Fruit fly (Drosophila melanogaster) whole organism, prepupa: ENCODE measurements around the gene Unr.
A peak's percentile ranks its signal among the peaks of the same experiment; 100 is the strongest.

Experiments used
- Blimp-1 ChIP-seq: fragments of 200-800 bp; sonication (Bioruptor generic); optimal IDR thresholded peaks from 3 replicates; lab custom pipeline; 2017; ENCODE audit warnings: missing biosample characterization, missing genetic modification characterization, mild to moderate bottlenecking, moderate library complexity, missing genetic modification reagents
- CG10631 ChIP-seq: fragments of 200-800 bp; sonication (Bioruptor generic); optimal IDR thresholded peaks from 2 replicates; lab custom pipeline; 2016; ENCODE audit warnings: missing biosample characterization, missing genetic modification characterization
- CG10669 ChIP-seq: fragments of 200-800 bp; sonication (Bioruptor generic); optimal IDR thresholded peaks from 3 replicates; lab custom pipeline; 2018; ENCODE audit warnings: missing biosample characterization, mild to moderate bottlenecking, missing genetic modification characterization, moderate library complexity
- CG11762 ChIP-seq: fragments of 200-800 bp; sonication (Bioruptor generic); optimal IDR thresholded peaks from 3 replicates; lab custom pipeline; 2016; ENCODE audit warnings: missing biosample characterization, missing genetic modification characterization; ENCODE audit not compliant: insufficient read depth
- CG11902 ChIP-seq: fragments of 200-800 bp; sonication (Bioruptor generic); optimal IDR thresholded peaks from 3 replicates; lab custom pipeline; 2016; ENCODE audit warnings: missing biosample characterization, missing genetic modification characterization
- CG15336 ChIP-seq: fragments of 200-800 bp; sonication (Bioruptor generic); IDR thresholded peaks from 2 replicates; pipeline ENCODE4 v1.3.6; 2022; ENCODE audit warnings: missing biosample characterization, missing genetic modification characterization
- CG1621 ChIP-seq: fragments of 200-800 bp; sonication (Bioruptor generic); optimal IDR thresholded peaks from 3 replicates; lab custom pipeline; 2018; ENCODE audit warnings: missing biosample characterization, mild to moderate bottlenecking, missing genetic modification characterization
- CG31627 ChIP-seq: fragments of 200-800 bp; sonication (Bioruptor generic); optimal IDR thresholded peaks from 3 replicates; lab custom pipeline; 2016; ENCODE audit warnings: missing biosample characterization, missing genetic modification characterization
- CG32006 ChIP-seq: fragments of 200-800 bp; sonication (Bioruptor generic); optimal IDR thresholded peaks from 3 replicates; lab custom pipeline; 2017; ENCODE audit warnings: missing biosample characterization, mild to moderate bottlenecking, missing genetic modification characterization
- CG34406 ChIP-seq: fragments of 200-800 bp; sonication (Bioruptor generic); optimal IDR thresholded peaks from 3 replicates; lab custom pipeline; 2016; ENCODE audit warnings: missing biosample characterization, missing genetic modification characterization
- CG3919 ChIP-seq: fragments of 200-800 bp; sonication (Bioruptor generic); optimal IDR thresholded peaks from 3 replicates; lab custom pipeline; 2016; ENCODE audit warnings: missing biosample characterization, missing genetic modification characterization
- CG6163 ChIP-seq: fragments of 200-800 bp; sonication (Bioruptor generic); IDR thresholded peaks from 3 replicates; pipeline ENCODE4 v1.3.6; 2022; ENCODE audit warnings: missing biosample characterization, missing genetic modification characterization
- CG6276 ChIP-seq: fragments of 200-800 bp; sonication (Bioruptor generic); optimal IDR thresholded peaks from 2 replicates; lab custom pipeline; 2017; ENCODE audit warnings: missing biosample characterization, mild to moderate bottlenecking, missing genetic modification characterization
- CG6792 ChIP-seq: fragments of 200-800 bp; sonication (Bioruptor generic); optimal IDR thresholded peaks from 3 replicates; lab custom pipeline; 2016; ENCODE audit warnings: missing biosample characterization, missing genetic modification characterization
- CG6808 ChIP-seq: fragments of 200-800 bp; sonication (Bioruptor generic); optimal IDR thresholded peaks from 3 replicates; lab custom pipeline; 2017; ENCODE audit warnings: missing biosample characterization, missing genetic modification characterization, mild to moderate bottlenecking, moderate library complexity, missing genetic modification reagents
- CG6854 ChIP-seq: fragments of 200-800 bp; sonication (Bioruptor generic); optimal IDR thresholded peaks from 2 replicates; lab custom pipeline; 2017; ENCODE audit warnings: missing biosample characterization, mild to moderate bottlenecking, missing genetic modification characterization
- CG8119 ChIP-seq: fragments of 200-800 bp; sonication (Bioruptor generic); IDR thresholded peaks from 3 replicates; pipeline ENCODE4 v1.3.6; 2022; ENCODE audit warnings: missing biosample characterization, missing genetic modification characterization
- Eip93F ChIP-seq: fragments of 200-800 bp; sonication (Bioruptor generic); optimal IDR thresholded peaks from 2 replicates; lab custom pipeline; 2016; ENCODE audit warnings: missing biosample characterization, mild to moderate bottlenecking, missing genetic modification characterization
- Ets21C ChIP-seq: fragments of 200-800 bp; sonication (Bioruptor generic); optimal IDR thresholded peaks from 3 replicates; lab custom pipeline; 2016; ENCODE audit warnings: missing biosample characterization, missing genetic modification characterization
- Ets96B ChIP-seq: fragments of 200-800 bp; optimal IDR thresholded peaks from 2 replicates; lab custom pipeline; 2019; ENCODE audit warnings: missing biosample characterization, mild to moderate bottlenecking, missing genetic modification characterization, moderate library complexity
- Gug ChIP-seq: fragments of 200-800 bp; sonication (Bioruptor generic); IDR thresholded peaks from 2 replicates; pipeline ENCODE4 v1.3.6; 2022; ENCODE audit warnings: missing biosample characterization, missing genetic modification characterization
- Hr39 ChIP-seq: fragments of 200-800 bp; sonication (Bioruptor generic); optimal IDR thresholded peaks from 2 replicates; lab custom pipeline; 2016; ENCODE audit warnings: missing biosample characterization, missing genetic modification characterization
- Lpt ChIP-seq: fragments of 200-800 bp; sonication (Bioruptor generic); optimal IDR thresholded peaks from 3 replicates; lab custom pipeline; 2016; ENCODE audit warnings: missing biosample characterization, missing genetic modification characterization
- Met ChIP-seq: fragments of 200-800 bp; sonication (Bioruptor generic); optimal IDR thresholded peaks from 3 replicates; lab custom pipeline; 2016; ENCODE audit warnings: missing biosample characterization, missing genetic modification characterization
- Smox ChIP-seq: fragments of 200-800 bp; sonication (Bioruptor generic); optimal IDR thresholded peaks from 3 replicates; lab custom pipeline; 2016; ENCODE audit warnings: missing biosample characterization, missing genetic modification characterization
- Sox14 ChIP-seq: fragments of 200-800 bp; sonication (Bioruptor generic); optimal IDR thresholded peaks from 3 replicates; lab custom pipeline; 2016; ENCODE audit warnings: missing biosample characterization, missing genetic modification characterization
- Sox15 ChIP-seq: fragments of 200-800 bp; sonication (Bioruptor generic); optimal IDR thresholded peaks from 3 replicates; lab custom pipeline; 2016; ENCODE audit warnings: missing biosample characterization, missing genetic modification characterization
- achi ChIP-seq: fragments of 200-800 bp; sonication (Bioruptor generic); optimal IDR thresholded peaks from 3 replicates; lab custom pipeline; 2016; ENCODE audit warnings: missing biosample characterization, missing genetic modification characterization
- acj6 ChIP-seq: fragments of 200-800 bp; sonication (Bioruptor generic); optimal IDR thresholded peaks from 3 replicates; lab custom pipeline; 2016; ENCODE audit warnings: missing biosample characterization, missing genetic modification characterization
- cyc ChIP-seq: fragments of 200-800 bp; sonication (Bioruptor generic); optimal IDR thresholded peaks from 3 replicates; lab custom pipeline; 2016; ENCODE audit warnings: missing biosample characterization, missing genetic modification characterization
- dac ChIP-seq: fragments of 200-800 bp; sonication (Bioruptor generic); optimal IDR thresholded peaks from 2 replicates; lab custom pipeline; 2017; ENCODE audit warnings: missing biosample characterization, mild to moderate bottlenecking, missing genetic modification characterization
- dsx ChIP-seq: fragments of 200-800 bp; optimal IDR thresholded peaks from 3 replicates; lab custom pipeline; 2019; ENCODE audit warnings: missing biosample characterization, mild to moderate bottlenecking, missing genetic modification characterization, moderate library complexity; ENCODE audit not compliant: poor library complexity, severe bottlenecking
- eg ChIP-seq: fragments of 200-800 bp; sonication (Bioruptor generic); IDR thresholded peaks from 3 replicates; pipeline ENCODE4 v1.3.6; 2022; ENCODE audit warnings: missing biosample characterization, missing genetic modification characterization
- esn ChIP-seq: fragments of 200-800 bp; sonication (Bioruptor generic); optimal IDR thresholded peaks from 2 replicates; lab custom pipeline; 2016; ENCODE audit warnings: missing biosample characterization, mild to moderate bottlenecking, missing genetic modification characterization, moderate library complexity
- fd85E ChIP-seq: fragments of 200-800 bp; sonication (Bioruptor generic); optimal IDR thresholded peaks from 3 replicates; lab custom pipeline; 2016; ENCODE audit warnings: missing biosample characterization, missing genetic modification characterization
- lz ChIP-seq: fragments of 200-800 bp; sonication (Bioruptor generic); optimal IDR thresholded peaks from 3 replicates; lab custom pipeline; 2016; ENCODE audit warnings: missing biosample characterization, missing genetic modification characterization
- net ChIP-seq: fragments of 200-800 bp; sonication (Bioruptor generic); optimal IDR thresholded peaks from 3 replicates; lab custom pipeline; 2016; ENCODE audit warnings: missing biosample characterization, missing genetic modification characterization
- salr ChIP-seq, 2 experiments: fragments of 200-800 bp; sonication (Bioruptor generic); optimal IDR thresholded peaks; 3 replicates each; lab custom pipeline; 2016 to 2018; ENCODE audit warnings: missing biosample characterization in 2 of 2, missing genetic modification characterization in 2 of 2, mild to moderate bottlenecking in 1 of 2
- spab ChIP-seq: fragments of 200-800 bp; sonication (Bioruptor generic); optimal IDR thresholded peaks from 2 replicates; lab custom pipeline; 2017; ENCODE audit warnings: missing biosample characterization, mild to moderate bottlenecking, missing genetic modification characterization, missing genetic modification reagents
- ss ChIP-seq, 2 experiments: fragments of 200-800 bp; sonication (Bioruptor generic); optimal IDR thresholded peaks; 2 replicates in 1 of 2; 3 replicates in 1 of 2; lab custom pipeline; 2017 to 2018; ENCODE audit warnings: mild to moderate bottlenecking in 2 of 2, missing biosample characterization in 2 of 2, missing genetic modification characterization in 2 of 2, moderate library complexity in 1 of 2
- vri ChIP-seq: fragments of 200-800 bp; sonication (Bioruptor generic); optimal IDR thresholded peaks from 3 replicates; lab custom pipeline; 2016; ENCODE audit warnings: missing biosample characterization, mild to moderate bottlenecking, missing genetic modification characterization

Unr gene

dm6 chr3L:8458767-8459614 is 16.8 kb upstream of the Unr start (continued):
- TF ChIP-seq CG32006 (GFP tag; lab: Kevin White, UChicago) (peak; percentile 75), Sox15 (GFP tag; lab: Kevin White, UChicago) (peak; percentile 20), CG10631 (peak; percentile 61), cyc (GFP tag; lab: Kevin White, UChicago) (peak; percentile 30), ss (GFP tag; optimal IDR thresholded peaks at IDR 0.05; lab: Kevin White, UChicago) (peak in 1 of 2 experiments; percentile 34), vri (GFP tag; lab: Kevin White, UChicago) (peak; percentile 5), Ets21C (GFP tag; lab: Kevin White, UChicago) (peak; percentile 10), Hr39 (GFP tag; lab: Kevin White, UChicago) (peak; percentile 50), fd85E (GFP tag; lab: Kevin White, UChicago) (no peak), spab (GFP tag; lab: Kevin White, UChicago) (peak; percentile 67), CG11902 (GFP tag; lab: Kevin White, UChicago) (peak; percentile 9), CG31627 (GFP tag; lab: Kevin White, UChicago) (peak; percentile 40), Smox (GFP tag; lab: Kevin White, UChicago) (peak; percentile 58), Lpt (GFP tag; lab: Kevin White, UChicago) (peak; percentile 19), net (GFP tag; lab: Kevin White, UChicago) (peak; percentile 68), Met (GFP tag; lab: Kevin White, UChicago) (peak; percentile 70), Ets96B (tag; lab: Kevin White, UChicago) (peak; percentile 65), CG8119 (GFP tag; lab: Robert Waterston, UW) (peak; percentile 70), CG6163 (GFP tag; lab: Robert Waterston, UW) (no peak), CG3919 (GFP tag; lab: Kevin White, UChicago) (peak; percentile 78), Eip93F (GFP tag; lab: Kevin White, UChicago) (no peak), eg (peak; percentile 19; the same call in 1 of the 3 replicates), CG10669 (GFP tag; lab: Kevin White, UChicago) (peak; percentile 69), CG15336 (GFP tag; lab: Robert Waterston, UW) (peak; percentile 61), CG1621 (tag; lab: Kevin White, UChicago) (no peak), dac (GFP tag; lab: Kevin White, UChicago) (peak; percentile 3)

dm6 chr3L:8457866-8458766 is 15.9 kb upstream of the Unr start:
- TF ChIP-seq Gug (GFP tag; lab: Robert Waterston, UW) (peak; percentile 99), CG10669 (GFP tag; lab: Kevin White, UChicago) (peak; percentile 95), Eip93F (GFP tag; lab: Kevin White, UChicago) (peak; percentile 9), CG1621 (tag; lab: Kevin White, UChicago) (peak; percentile 89), Sox15 (GFP tag; lab: Kevin White, UChicago) (peak; percentile 84), Sox14 (GFP tag; lab: Kevin White, UChicago) (peak; percentile 93), Ets21C (GFP tag; lab: Kevin White, UChicago) (peak; percentile 75), eg (peak; percentile 97), Blimp-1 (peak; percentile 48), achi (GFP tag; lab: Kevin White, UChicago) (peak; percentile 94), CG6854 (GFP tag; lab: Kevin White, UChicago) (peak; percentile 70), ss (GFP tag; optimal IDR thresholded peaks at IDR 0.05; lab: Kevin White, UChicago) (peak; percentile 89 to 94), CG8119 (GFP tag; lab: Robert Waterston, UW) (peak; percentile 98), net (GFP tag; lab: Kevin White, UChicago) (peak; percentile 94), CG3919 (GFP tag; lab: Kevin White, UChicago) (peak; percentile 96), dac (GFP tag; lab: Kevin White, UChicago) (peak; percentile 93), lz (GFP tag; lab: Kevin White, UChicago) (peak; percentile 89), cyc (GFP tag; lab: Kevin White, UChicago) (peak; percentile 90), CG32006 (GFP tag; lab: Kevin White, UChicago) (peak; percentile 98), CG34406 (peak; percentile 91), CG11762 (GFP tag; lab: Kevin White, UChicago) (peak; percentile 94), dsx (GFP tag; lab: Kevin White, UChicago) (peak; percentile 89), salr (GFP tag; optimal IDR thresholded peaks at IDR 0.05; lab: Kevin White, UChicago) (peak; percentile 80 to 96), esn (GFP tag; lab: Kevin White, UChicago) (peak; percentile 91), CG31627 (GFP tag; lab: Kevin White, UChicago) (peak; percentile 88), CG15336 (GFP tag; lab: Robert Waterston, UW) (peak; percentile 98), Met (GFP tag; lab: Kevin White, UChicago) (peak; percentile 89), CG6792 (peak; percentile 90), CG6276 (GFP tag; lab: Kevin White, UChicago) (peak; percentile 95), acj6 (GFP tag; lab: Kevin White, UChicago) (peak; percentile 95), Hr39 (GFP tag; lab: Kevin White, UChicago) (peak; percentile 89), Smox (GFP tag; lab: Kevin White, UChicago) (peak; percentile 84), CG6808 (GFP tag; lab: Kevin White, UChicago) (peak; percentile 93)
